Fruit fly (Drosophila melanogaster) whole organism, embryonic: ENCODE measurements around the gene Eig71Ed.

Experiments used
- Antp ChIP-seq: fragments of 200-800 bp; sonication (Bioruptor generic); optimal IDR thresholded peaks from 3 replicates; lab custom pipeline; 2016; ENCODE audit warnings: missing biosample characterization, missing genetic modification characterization
- B-H1 ChIP-seq: fragments of 200-800 bp; sonication (Bioruptor generic); IDR thresholded peaks from 3 replicates; pipeline ENCODE4 v1.3.6; 2022; ENCODE audit warnings: missing biosample characterization, missing genetic modification characterization
- CG10654 ChIP-seq: fragments of 200-800 bp; sonication (Bioruptor generic); optimal IDR thresholded peaks from 2 replicates; lab custom pipeline; 2016; ENCODE audit warnings: missing biosample characterization, missing genetic modification characterization
- CG12236 ChIP-seq: fragments of 200-800 bp; sonication (Bioruptor generic); optimal IDR thresholded peaks from 2 replicates; lab custom pipeline; 2016; ENCODE audit warnings: missing biosample characterization, missing genetic modification characterization
- CG13123 ChIP-seq: fragments of 200-800 bp; sonication (Bioruptor generic); optimal IDR thresholded peaks from 2 replicates; lab custom pipeline; 2016; ENCODE audit warnings: missing biosample characterization, missing genetic modification characterization
- CG1602 ChIP-seq: fragments of 200-800 bp; sonication (Bioruptor generic); optimal IDR thresholded peaks from 3 replicates; lab custom pipeline; 2016; ENCODE audit warnings: missing biosample characterization, missing genetic modification characterization
- CG17568 ChIP-seq: fragments of 200-800 bp; sonication (Bioruptor generic); optimal IDR thresholded peaks from 2 replicates; lab custom pipeline; 2018; ENCODE audit warnings: missing biosample characterization, mild to moderate bottlenecking, missing genetic modification characterization, moderate library complexity
- CG18599 ChIP-seq: fragments of 200-800 bp; sonication (Bioruptor generic); optimal IDR thresholded peaks from 3 replicates; lab custom pipeline; 2017; ENCODE audit warnings: missing biosample characterization, missing genetic modification characterization, mild to moderate bottlenecking, moderate library complexity, missing genetic modification reagents
- CG2712 ChIP-seq: fragments of 200-800 bp; optimal IDR thresholded peaks from 3 replicates; lab custom pipeline; 2019; ENCODE audit warnings: missing biosample characterization, mild to moderate bottlenecking, missing genetic modification characterization, moderate library complexity
- CG3065 ChIP-seq: fragments of 200-800 bp; sonication (Bioruptor generic); optimal IDR thresholded peaks from 2 replicates; lab custom pipeline; 2016; ENCODE audit warnings: missing biosample characterization, missing genetic modification characterization
- CG31224 ChIP-seq: fragments of 200-800 bp; sonication (Bioruptor generic); IDR thresholded peaks from 2 replicates; pipeline ENCODE4 v1.3.6; 2022; ENCODE audit warnings: missing biosample characterization, missing genetic modification characterization
- CG3838 ChIP-seq: fragments of 200-800 bp; sonication (Bioruptor generic); optimal IDR thresholded peaks from 3 replicates; lab custom pipeline; 2016; ENCODE audit warnings: missing biosample characterization, missing genetic modification characterization
- CG3847 ChIP-seq: fragments of 200-800 bp; sonication (Bioruptor generic); IDR thresholded peaks from 2 replicates; pipeline ENCODE4 v1.3.6; 2022; ENCODE audit warnings: missing biosample characterization, missing genetic modification characterization
- CG4282 ChIP-seq: fragments of 200-800 bp; sonication (Bioruptor generic); optimal IDR thresholded peaks from 2 replicates; lab custom pipeline; 2016; ENCODE audit warnings: missing biosample characterization, missing genetic modification characterization
- CG4328 ChIP-seq: fragments of 200-800 bp; sonication (Bioruptor generic); optimal IDR thresholded peaks from 3 replicates; lab custom pipeline; 2017; ENCODE audit warnings: missing biosample characterization, missing genetic modification reagents, missing genetic modification characterization
- CG4360 ChIP-seq: fragments of 200-800 bp; sonication (Bioruptor generic); IDR thresholded peaks from 2 replicates; pipeline ENCODE4 v1.3.6; 2022; ENCODE audit warnings: missing biosample characterization, missing genetic modification characterization
- CG6654 ChIP-seq: fragments of 200-800 bp; sonication (Bioruptor generic); optimal IDR thresholded peaks from 2 replicates; lab custom pipeline; 2017; ENCODE audit warnings: missing biosample characterization, mild to moderate bottlenecking, missing genetic modification characterization
- CG7357 ChIP-seq: fragments of 200-800 bp; sonication (Bioruptor generic); IDR thresholded peaks from 3 replicates; pipeline ENCODE4 v1.3.6; 2022; ENCODE audit warnings: missing biosample characterization, missing genetic modification characterization
- CG8089 ChIP-seq: fragments of 200-800 bp; sonication (Bioruptor generic); optimal IDR thresholded peaks from 3 replicates; lab custom pipeline; 2016; ENCODE audit warnings: missing biosample characterization, missing genetic modification characterization
- CG8388 ChIP-seq: fragments of 200-800 bp; sonication (Bioruptor generic); optimal IDR thresholded peaks from 2 replicates; lab custom pipeline; 2019; ENCODE audit warnings: missing biosample characterization, mild to moderate bottlenecking, missing genetic modification characterization, moderate library complexity
- CG9876 ChIP-seq: fragments of 200-800 bp; sonication (Bioruptor generic); optimal IDR thresholded peaks from 2 replicates; lab custom pipeline; 2016; ENCODE audit warnings: missing biosample characterization, missing genetic modification characterization
- Camta ChIP-seq: fragments of 200-800 bp; sonication (Bioruptor generic); optimal IDR thresholded peaks from 2 replicates; lab custom pipeline; 2016; ENCODE audit warnings: missing biosample characterization, missing genetic modification characterization
- D19A ChIP-seq: fragments of 200-800 bp; optimal IDR thresholded peaks from 3 replicates; lab custom pipeline; 2019; ENCODE audit warnings: missing biosample characterization, mild to moderate bottlenecking, missing genetic modification characterization, moderate library complexity
- Dip3 ChIP-seq: fragments of 200-800 bp; sonication (Bioruptor generic); optimal IDR thresholded peaks from 3 replicates; lab custom pipeline; 2016; ENCODE audit warnings: missing biosample characterization, missing genetic modification characterization
- H15 ChIP-seq: fragments of 200-800 bp; sonication (Bioruptor generic); IDR thresholded peaks from 3 replicates; pipeline ENCODE4 v1.3.6; 2022; ENCODE audit warnings: missing biosample characterization, missing genetic modification characterization
- Hand ChIP-seq: fragments of 200-800 bp; sonication (Bioruptor generic); optimal IDR thresholded peaks from 2 replicates; lab custom pipeline; 2017; ENCODE audit warnings: mild to moderate bottlenecking, missing biosample characterization, missing genetic modification reagents, missing genetic modification characterization
- Hr78 ChIP-seq, 2 experiments: fragments of 200-800 bp in 1 of 2; fragments of >200 bp in 1 of 2; sonication (Bioruptor generic) in 1 of 2; optimal IDR thresholded peaks; 2 replicates each; lab custom pipeline; 2017 to 2019; ENCODE audit warnings: missing biosample characterization in 2 of 2, missing genetic modification characterization in 2 of 2, mild to moderate bottlenecking in 1 of 2, moderate library complexity in 1 of 2
- Lhr ChIP-seq: fragments of 200-800 bp; sonication (Bioruptor generic); optimal IDR thresholded peaks from 3 replicates; lab custom pipeline; 2017; ENCODE audit warnings: mild to moderate bottlenecking, missing biosample characterization, missing genetic modification reagents, missing genetic modification characterization
- NC2β ChIP-seq: fragments of 200-800 bp; sonication (Bioruptor generic); optimal IDR thresholded peaks from 2 replicates; lab custom pipeline; 2016; ENCODE audit warnings: missing biosample characterization, missing genetic modification characterization
- NFAT ChIP-seq: fragments of 200-800 bp; sonication (Bioruptor generic); IDR thresholded peaks from 2 replicates; pipeline ENCODE4 v1.3.6; 2022; ENCODE audit warnings: missing biosample characterization, missing genetic modification characterization
- Ptx1 ChIP-seq: fragments of 200-800 bp; sonication (Bioruptor generic); IDR thresholded peaks from 2 replicates; pipeline ENCODE4 v1.3.6; 2022; ENCODE audit warnings: missing biosample characterization, missing genetic modification characterization
- br ChIP-seq: fragments of >200 bp; optimal IDR thresholded peaks from 2 replicates; lab custom pipeline; 2017
- btn ChIP-seq: fragments of 200-800 bp; sonication (Bioruptor generic); optimal IDR thresholded peaks from 2 replicates; lab custom pipeline; 2016; ENCODE audit warnings: missing biosample characterization, missing genetic modification characterization
- chm ChIP-seq: fragments of 200-800 bp; sonication (Bioruptor generic); IDR thresholded peaks from 2 replicates; pipeline ENCODE4 v1.3.6; 2022; ENCODE audit warnings: missing biosample characterization, missing genetic modification characterization
- da ChIP-seq: fragments of 200-800 bp; sonication (Bioruptor generic); optimal IDR thresholded peaks from 2 replicates; lab custom pipeline; 2016; ENCODE audit warnings: missing biosample characterization, missing genetic modification characterization
- fd102C ChIP-seq: fragments of 200-800 bp; sonication (Bioruptor generic); optimal IDR thresholded peaks from 2 replicates; lab custom pipeline; 2018; ENCODE audit warnings: missing biosample characterization, mild to moderate bottlenecking, missing genetic modification characterization, moderate library complexity
- fru ChIP-seq: fragments of >200 bp; optimal IDR thresholded peaks from 2 replicates; lab custom pipeline; 2017
- fu2 ChIP-seq: fragments of 200-800 bp; sonication (Bioruptor generic); optimal IDR thresholded peaks from 2 replicates; lab custom pipeline; 2016; ENCODE audit warnings: missing biosample characterization, missing genetic modification characterization
- gro ChIP-seq: fragments of 200-800 bp; sonication (Bioruptor generic); optimal IDR thresholded peaks from 2 replicates; lab custom pipeline; 2016; ENCODE audit warnings: missing biosample characterization, missing genetic modification characterization
- gsb-n ChIP-seq: fragments of 200-800 bp; sonication (Bioruptor generic); optimal IDR thresholded peaks from 3 replicates; lab custom pipeline; 2018; ENCODE audit warnings: missing biosample characterization, mild to moderate bottlenecking, missing genetic modification characterization
- ham ChIP-seq: fragments of 200-800 bp; sonication (Bioruptor generic); IDR thresholded peaks from 2 replicates; pipeline ENCODE4 v1.3.6; 2022; ENCODE audit warnings: missing biosample characterization, missing genetic modification characterization
- hkb ChIP-seq, 2 experiments: fragments of 200-800 bp in 1 of 2; fragments of >200 bp in 1 of 2; sonication (Bioruptor generic) in 1 of 2; IDR thresholded peaks in 1 of 2; optimal IDR thresholded peaks in 1 of 2; 2 replicates each; pipeline versions ENCODE4 v1.3.6 to Lab custom; 2017 to 2022; ENCODE audit warnings: missing biosample characterization in 1 of 2, missing genetic modification characterization in 1 of 2
- jigr1 ChIP-seq: fragments of 200-800 bp; sonication (Bioruptor generic); IDR thresholded peaks from 3 replicates; pipeline ENCODE4 v1.3.6; 2022; ENCODE audit warnings: missing biosample characterization, missing genetic modification characterization
- lab ChIP-seq: fragments of 200-800 bp; sonication (Bioruptor generic); optimal IDR thresholded peaks from 3 replicates; lab custom pipeline; 2017; ENCODE audit warnings: missing biosample characterization, missing genetic modification characterization, mild to moderate bottlenecking, moderate library complexity, missing genetic modification reagents
- onecut ChIP-seq: fragments of 200-800 bp; sonication (Bioruptor generic); IDR thresholded peaks from 2 replicates; pipeline ENCODE4 v1.3.6; 2022; ENCODE audit warnings: missing biosample characterization, missing genetic modification characterization
- row ChIP-seq: fragments of 200-800 bp; sonication (Bioruptor generic); IDR thresholded peaks from 3 replicates; pipeline ENCODE4 v1.3.6; 2022; ENCODE audit warnings: missing biosample characterization, missing genetic modification characterization
- sens-2 ChIP-seq: fragments of 200-800 bp; sonication (Bioruptor generic); IDR thresholded peaks from 2 replicates; pipeline ENCODE4 v1.3.6; 2022; ENCODE audit warnings: missing biosample characterization, missing genetic modification characterization
- slp2 ChIP-seq: fragments of 200-800 bp; sonication (Bioruptor generic); optimal IDR thresholded peaks from 2 replicates; lab custom pipeline; 2016; ENCODE audit warnings: missing biosample characterization, missing genetic modification characterization
- sob ChIP-seq: fragments of 200-800 bp; sonication (Bioruptor generic); IDR thresholded peaks from 2 replicates; pipeline ENCODE4 v1.3.6; 2022; ENCODE audit warnings: missing biosample characterization, missing genetic modification characterization
- sqz ChIP-seq: fragments of 200-800 bp; sonication (Bioruptor generic); optimal IDR thresholded peaks from 3 replicates; lab custom pipeline; 2018; ENCODE audit warnings: missing biosample characterization, mild to moderate bottlenecking, missing genetic modification characterization
- zen2 ChIP-seq: fragments of 200-800 bp; sonication (Bioruptor generic); IDR thresholded peaks from 3 replicates; pipeline ENCODE4 v1.3.6; 2022; ENCODE audit warnings: missing biosample characterization, missing genetic modification characterization; ENCODE audit not compliant: partially characterized antibody

Gene Eig71Ed

dm6 chr3L:15619626-15620247, 32.6 kb upstream of the Eig71Ed start, which contains the start of gene Phs (continued):
- TF ChIP-seq Hr78 (GFP tag; optimal IDR thresholded peaks at IDR 0.05; lab: Kevin White, UChicago) (no peak), Lhr (GFP tag; lab: Kevin White, UChicago) (peak; percentile 64), CG8089 (GFP tag; lab: Kevin White, UChicago) (peak; percentile 76), row (GFP tag; lab: Robert Waterston, UW) (0 out of 3 replicates have a peak, but pooled peaks have one; percentile 37), sob (GFP tag; lab: Robert Waterston, UW) (peak; percentile 96), CG8388 (peak; percentile 16), hkb (optimal IDR thresholded peaks at IDR 0.05; lab: Kevin White, UChicago) (no peak), hkb (GFP tag; IDR thresholded peaks at IDR 0.05; lab: Robert Waterston, UW) (peak; percentile 54), Ptx1 (GFP tag; lab: Robert Waterston, UW) (peak; percentile 70), D19A (tag; lab: Kevin White, UChicago) (no peak), CG10654 (GFP tag; lab: Kevin White, UChicago) (peak; percentile 82), CG4282 (GFP tag; lab: Kevin White, UChicago) (peak; percentile 86), CG31224 (GFP tag; lab: Robert Waterston, UW) (no peak), ham (no peak), CG4328 (peak; percentile 51), CG18599 (peak; percentile 83), btn (GFP tag; lab: Kevin White, UChicago) (peak; percentile 78), Antp (GFP tag; lab: Kevin White, UChicago) (peak; percentile 93), Camta (GFP tag; lab: Kevin White, UChicago) (peak; percentile 78), CG6654 (GFP tag; lab: Kevin White, UChicago) (no peak), B-H1 (GFP tag; lab: Robert Waterston, UW) (no peak), onecut (GFP tag; lab: Robert Waterston, UW) (peak; percentile 72), CG13123 (GFP tag; lab: Kevin White, UChicago) (peak; percentile 62), CG1602 (peak; percentile 60), br (lab: Kevin White, UChicago) (no peak), fru (lab: Kevin White, UChicago) (no peak), CG7357 (GFP tag; lab: Robert Waterston, UW) (0 out of 3 replicates have a peak, but pooled peaks have one; percentile 33), Dip3 (GFP tag; lab: Kevin White, UChicago) (peak; percentile 89), CG2712 (tag; lab: Kevin White, UChicago) (peak; percentile 51), NFAT (GFP tag; lab: Robert Waterston, UW) (peak; percentile 96), lab (GFP tag; lab: Kevin White, UChicago) (peak; percentile 90), CG3065 (GFP tag; lab: Kevin White, UChicago) (peak; percentile 51), fu2 (peak; percentile 84), CG9876 (GFP tag; lab: Kevin White, UChicago) (peak; percentile 83), fd102C (peak; percentile 22), NC2β (GFP tag; lab: Kevin White, UChicago) (peak; percentile 86), zen2 (GFP tag; lab: Robert Waterston, UW) (no peak), chm (peak; percentile 93), Hand (GFP tag; lab: Kevin White, UChicago) (no peak), CG3847 (peak; percentile 94), sens-2 (GFP tag; lab: Robert Waterston, UW) (peak; percentile 63), gro (peak; percentile 88), CG17568 (GFP tag; lab: Kevin White, UChicago) (peak; percentile 7), CG12236 (peak; percentile 56), slp2 (GFP tag; lab: Kevin White, UChicago) (peak; percentile 74), jigr1 (GFP tag; lab: Robert Waterston, UW) (no peak), CG4360 (GFP tag; lab: Robert Waterston, UW) (no peak), sqz (peak; percentile 38), CG3838 (GFP tag; lab: Kevin White, UChicago) (peak; percentile 61), gsb-n (tag; lab: Kevin White, UChicago) (peak; percentile 96), H15 (GFP tag; lab: Robert Waterston, UW) (peak; percentile 82), da (GFP tag; lab: Kevin White, UChicago) (peak; percentile 66)
